Worm (Caenorhabditis elegans) whole organism, L2 larva: Measurements from ENCODE around the gene K02F3.12.
A peak's percentile ranks its signal among the peaks of the same experiment; 100 is the strongest.

Source experiments
- Y55F3AM.14 ChIP-seq: fragments of 200-800 bp; sonication (Bioruptor generic); optimal IDR thresholded peaks from 2 replicates; lab custom pipeline; 2018; ENCODE audit warnings: mild to moderate bottlenecking, missing genetic modification characterization, missing compliant biosample characterization
- aly-2 ChIP-seq: fragments of 150-350 bp; optimal IDR thresholded peaks from 2 replicates; lab custom pipeline; 2014; ENCODE audit warnings: missing biosample characterization, missing genetic modification characterization
- blmp-1 ChIP-seq: sonication (generic microtip); optimal IDR thresholded peaks from 2 replicates; lab custom pipeline; 2017; ENCODE audit warnings: missing genetic modification characterization, mild to moderate bottlenecking, missing compliant biosample characterization, antibody characterized with exemption, moderate library complexity; ENCODE audit not compliant: insufficient read depth
- nhr-237 ChIP-seq: fragments of 150-350 bp; optimal IDR thresholded peaks from 2 replicates; lab custom pipeline; 2014; ENCODE audit warnings: missing biosample characterization, missing genetic modification characterization
- nhr-77 ChIP-seq: fragments of 150-350 bp; optimal IDR thresholded peaks from 2 replicates; lab custom pipeline; 2014; ENCODE audit warnings: missing biosample characterization, missing genetic modification characterization

DNA sequence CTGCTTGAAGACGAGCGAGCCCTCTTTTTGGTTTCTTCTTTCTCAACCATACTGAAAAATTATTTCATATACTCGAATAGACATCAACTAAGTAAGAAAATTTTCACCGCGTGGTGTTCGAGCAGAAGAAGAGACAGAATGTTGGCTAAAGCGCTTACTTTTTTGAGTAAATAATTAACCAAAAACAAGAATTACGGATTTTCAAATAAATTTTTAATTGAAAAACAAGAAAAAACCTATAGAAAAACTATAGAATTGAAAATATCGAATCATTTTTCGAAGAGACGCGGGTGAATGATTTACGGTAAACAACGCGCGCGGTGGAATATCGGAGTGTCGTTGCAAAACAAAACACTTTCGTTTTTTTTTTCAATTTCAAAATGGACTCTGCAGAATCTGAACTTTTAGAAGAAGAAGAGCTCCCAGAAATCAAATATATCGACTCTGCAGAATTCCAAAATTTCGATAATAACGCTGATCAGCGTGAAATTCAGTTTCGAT is 2.5 kb upstream of the K02F3.12 start, which contains the start of the genes rnp-5 and tag-51:
- TF ChIP-seq blmp-1 (tag; lab: Kevin White, UChicago) (peak; percentile 37), Y55F3AM.14 (GFP tag; lab: Kevin White, UChicago) (no peak), nhr-77 (no peak), nhr-237 (tag; lab: Kevin White, UChicago) (no peak), aly-2 (tag; lab: Kevin White, UChicago) (no peak)
